Worm (Caenorhabditis elegans): ENCODE results near the gene egl-26.

DNA sequence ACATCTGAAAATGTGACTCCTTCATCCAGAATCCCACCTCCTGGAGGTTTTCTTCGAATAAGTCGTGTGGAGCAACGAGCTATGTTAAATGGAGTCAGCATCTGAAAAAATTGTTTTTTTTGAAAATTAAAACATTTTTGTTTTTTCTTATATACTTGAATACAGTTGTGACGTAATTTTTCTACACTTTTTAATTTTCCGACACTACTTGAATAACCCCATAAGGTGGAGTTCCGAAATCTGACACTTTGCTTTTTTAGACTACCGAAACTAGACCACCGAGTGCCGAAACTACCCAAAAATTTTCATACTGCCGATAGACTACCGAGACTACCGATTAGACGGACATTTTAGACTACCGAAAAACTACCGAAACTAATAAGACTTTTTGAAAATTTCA, 22.0 kb downstream of the egl-26 start, which contains the start of gene mcat-1:
- TF ChIP-seq aly-2 (tag; optimal IDR thresholded peaks at IDR 0.05) (no peak), dpl-1 (GFP tag; optimal IDR thresholded peaks at IDR 0.05) (no peak), ztf-4 (tag; optimal IDR thresholded peaks at IDR 0.05) (no peak), alr-1 (tag; optimal IDR thresholded peaks at IDR 0.05; ENCODE audit: borderline replicate concordance) (no peak), efl-1 (optimal IDR thresholded peaks at IDR 0.05) (no peak), efl-1 (GFP tag; optimal IDR thresholded peaks at IDR 0.05 in 1 of 2) (no peak), fkh-10 (GFP tag; optimal IDR thresholded peaks at IDR 0.05) (no peak), zag-1 (tag; optimal IDR thresholded peaks at IDR 0.05) (no peak), nhr-11 (tag; optimal IDR thresholded peaks at IDR 0.05) (no peak), lin-39 (tag; optimal IDR thresholded peaks at IDR 0.05) (no peak), C34B4.2 (tag; optimal IDR thresholded peaks at IDR 0.05) (no peak), sox-4 (tag; optimal IDR thresholded peaks at IDR 0.05) (no peak), hlh-4 (tag; optimal IDR thresholded peaks at IDR 0.05) (no peak)

Data from whole organism, L1 larva.